Worm (Caenorhabditis elegans) whole organism, mixed stage, embryonic: ENCODE results near the gene Y82E9BR.9.

Experiments
- M03D4.4 ChIP-seq: sonication (generic microtip); optimal IDR thresholded peaks from 2 replicates; lab custom pipeline; 2017; ENCODE audit warnings: mild to moderate bottlenecking, missing genetic modification characterization, missing compliant biosample characterization
- bed-3 ChIP-seq: fragments of 200-800 bp; sonication (Bioruptor generic); optimal IDR thresholded peaks from 3 replicates; lab custom pipeline; 2018; ENCODE audit warnings: mild to moderate bottlenecking, missing genetic modification characterization, moderate library complexity, missing compliant biosample characterization
- blmp-1 ChIP-seq: fragments of 150-350 bp; optimal IDR thresholded peaks from 2 replicates; lab custom pipeline; 2014; ENCODE audit warnings: missing biosample characterization, missing genetic modification characterization
- ceh-39 ChIP-seq: fragments of 150-350 bp; optimal IDR thresholded peaks from 2 replicates; lab custom pipeline; 2014; ENCODE audit warnings: missing biosample characterization, missing genetic modification characterization
- ceh-43 ChIP-seq: fragments of 200-800 bp; sonication (Bioruptor generic); optimal IDR thresholded peaks from 2 replicates; lab custom pipeline; 2018; ENCODE audit warnings: mild to moderate bottlenecking, missing genetic modification characterization, moderate library complexity, missing compliant biosample characterization
- ceh-83 ChIP-seq: fragments of 200-800 bp; sonication (Bioruptor generic); optimal IDR thresholded peaks from 2 replicates; lab custom pipeline; 2018; ENCODE audit warnings: mild to moderate bottlenecking, missing genetic modification characterization, missing compliant biosample characterization
- ces-1 ChIP-seq: fragments of 150-350 bp; optimal IDR thresholded peaks from 2 replicates; lab custom pipeline; 2014; ENCODE audit warnings: missing biosample characterization, missing genetic modification reagents, missing genetic modification characterization
- cnd-1 ChIP-seq: fragments of 200-800 bp; sonication (Bioruptor generic); optimal IDR thresholded peaks from 2 replicates; lab custom pipeline; 2018; ENCODE audit warnings: mild to moderate bottlenecking, missing genetic modification characterization, missing compliant biosample characterization
- drap-1 ChIP-seq: fragments of 200-800 bp; sonication (Bioruptor generic); optimal IDR thresholded peaks from 3 replicates; lab custom pipeline; 2018; ENCODE audit warnings: mild to moderate bottlenecking, missing genetic modification characterization, missing compliant biosample characterization
- elt-1 ChIP-seq: sonication (generic microtip); optimal IDR thresholded peaks from 2 replicates; lab custom pipeline; 2017; ENCODE audit warnings: missing genetic modification characterization, mild to moderate bottlenecking, missing compliant biosample characterization, antibody characterized with exemption, moderate library complexity, borderline replicate concordance; ENCODE audit not compliant: insufficient read depth
- elt-3 ChIP-seq: fragments of 150-350 bp; optimal IDR thresholded peaks from 2 replicates; lab custom pipeline; 2014; ENCODE audit warnings: missing biosample characterization, missing genetic modification characterization
- ham-2 ChIP-seq: fragments of 200-800 bp; sonication (Bioruptor generic); optimal IDR thresholded peaks from 2 replicates; lab custom pipeline; 2018; ENCODE audit warnings: mild to moderate bottlenecking, missing genetic modification characterization, missing compliant biosample characterization
- lin-13 ChIP-seq: fragments of 150-350 bp; optimal IDR thresholded peaks from 2 replicates; lab custom pipeline; 2014; ENCODE audit warnings: missing biosample characterization, missing genetic modification characterization
- lsy-2 ChIP-seq: fragments of 150-350 bp; optimal IDR thresholded peaks from 2 replicates; lab custom pipeline; 2014; ENCODE audit warnings: missing biosample characterization, missing genetic modification characterization
- mab-5 ChIP-seq: fragments of 150-350 bp; optimal IDR thresholded peaks from 2 replicates; lab custom pipeline; 2014; ENCODE audit warnings: missing biosample characterization, missing genetic modification characterization
- mep-1 ChIP-seq: fragments of 150-350 bp; optimal IDR thresholded peaks from 2 replicates; lab custom pipeline; 2017; ENCODE audit warnings: missing biosample characterization, missing genetic modification reagents, missing genetic modification characterization, inconsistent platforms
- mls-2 ChIP-seq: sonication (generic microtip); optimal IDR thresholded peaks from 2 replicates; lab custom pipeline; 2016; ENCODE audit warnings: mild to moderate bottlenecking, missing genetic modification characterization, moderate library complexity, missing compliant biosample characterization
- nhr-12 ChIP-seq: fragments of 150-350 bp; optimal IDR thresholded peaks from 2 replicates; lab custom pipeline; 2014; ENCODE audit warnings: missing biosample characterization, missing genetic modification characterization
- nhr-237 ChIP-seq: fragments of 150-350 bp; optimal IDR thresholded peaks from 2 replicates; lab custom pipeline; 2014; ENCODE audit warnings: missing biosample characterization, missing genetic modification characterization
- nhr-28 ChIP-seq: fragments of 150-350 bp; optimal IDR thresholded peaks from 2 replicates; lab custom pipeline; 2014; ENCODE audit warnings: missing biosample characterization, missing genetic modification characterization
- nhr-76 ChIP-seq: sonication (generic microtip); optimal IDR thresholded peaks from 2 replicates; lab custom pipeline; 2017; ENCODE audit warnings: missing biosample characterization, missing genetic modification characterization
- pha-4 ChIP-seq: fragments of 150-350 bp; optimal IDR thresholded peaks from 2 replicates; lab custom pipeline; 2018; ENCODE audit warnings: missing biosample characterization, missing genetic modification reagents, missing genetic modification characterization
- sem-2 ChIP-seq: fragments of 200-800 bp; sonication (Bioruptor generic); optimal IDR thresholded peaks from 2 replicates; lab custom pipeline; 2018; ENCODE audit warnings: mild to moderate bottlenecking, missing genetic modification characterization, missing compliant biosample characterization
- snpc-4 ChIP-seq: fragments of 150-350 bp; optimal IDR thresholded peaks from 2 replicates; lab custom pipeline; 2014; ENCODE audit warnings: missing biosample characterization, missing genetic modification characterization
- sptf-1 ChIP-seq: sonication (generic microtip); optimal IDR thresholded peaks from 2 replicates; lab custom pipeline; 2017; ENCODE audit warnings: mild to moderate bottlenecking, missing genetic modification characterization, moderate library complexity, missing compliant biosample characterization
- tbx-8 ChIP-seq: fragments of 200-800 bp; sonication (Bioruptor generic); optimal IDR thresholded peaks from 2 replicates; lab custom pipeline; 2018; ENCODE audit warnings: mild to moderate bottlenecking, missing genetic modification characterization, moderate library complexity, missing compliant biosample characterization
- unc-120 ChIP-seq: sonication (generic microtip); optimal IDR thresholded peaks from 2 replicates; lab custom pipeline; 2017; ENCODE audit warnings: missing genetic modification characterization, missing compliant biosample characterization; ENCODE audit not compliant: poor library complexity, severe bottlenecking
- unc-39 ChIP-seq: fragments of 150-350 bp; optimal IDR thresholded peaks from 2 replicates; lab custom pipeline; 2014; ENCODE audit warnings: missing biosample characterization, missing genetic modification characterization
- unc-62 ChIP-seq: fragments of 150-350 bp; optimal IDR thresholded peaks from 2 replicates; lab custom pipeline; 2014; ENCODE audit warnings: missing biosample characterization, missing genetic modification reagents, missing genetic modification characterization
- zip-8 ChIP-seq: fragments of 150-350 bp; optimal IDR thresholded peaks from 2 replicates; lab custom pipeline; 2014; ENCODE audit warnings: missing biosample characterization, missing genetic modification characterization
- ztf-11 ChIP-seq: fragments of 150-350 bp; optimal IDR thresholded peaks from 2 replicates; lab custom pipeline; 2014; ENCODE audit warnings: missing biosample characterization, missing genetic modification characterization

The Y82E9BR.9 gene

DNA sequence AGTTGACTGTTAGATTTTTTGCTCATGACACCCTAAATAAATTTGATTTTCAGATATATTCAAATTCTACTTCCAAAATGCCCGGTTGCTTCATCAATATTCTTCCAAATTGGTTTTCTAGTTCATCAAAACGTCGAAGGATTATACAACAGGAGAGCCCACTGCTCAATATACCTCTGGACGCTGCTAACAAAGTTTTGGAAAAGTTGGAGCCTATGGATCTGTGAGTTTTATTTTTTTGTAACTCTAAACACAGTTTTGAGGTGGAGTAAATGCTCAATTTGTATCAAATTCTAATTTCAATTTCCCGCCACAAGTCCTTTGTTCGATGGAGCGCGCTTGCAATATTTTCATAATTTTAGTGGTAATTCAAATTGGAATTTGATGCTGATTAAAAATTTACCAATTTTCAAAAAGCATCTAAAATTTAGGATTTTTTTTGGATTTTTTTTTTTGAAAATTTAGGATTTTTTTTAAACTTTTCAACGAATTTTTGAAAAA lies 16.6 kb downstream of the Y82E9BR.9 start, which contains the start of gene fbxa-27:
Gene fbxa-27 (plus strand): TSS at position 51 of the 501 bp plus-strand sequence.
- no peak for TF ChIP-seq nhr-76 (tag; lab: Kevin White, UChicago)
- no peak for TF ChIP-seq ceh-39 (tag; lab: Kevin White, UChicago)
- no peak for TF ChIP-seq nhr-12 (tag; lab: Kevin White, UChicago)
- TF ChIP-seq snpc-4 (tag; lab: Kevin White, UChicago) = no peak
- no peak for TF ChIP-seq nhr-28 (tag; lab: Kevin White, UChicago)
- TF ChIP-seq drap-1 (GFP tag; lab: Kevin White, UChicago) = no peak
- TF ChIP-seq nhr-237 (tag; lab: Kevin White, UChicago) = no peak
- no peak for TF ChIP-seq tbx-8 (GFP tag; lab: Kevin White, UChicago)
- TF ChIP-seq, all 35 proteins: peak for 0

DNA sequence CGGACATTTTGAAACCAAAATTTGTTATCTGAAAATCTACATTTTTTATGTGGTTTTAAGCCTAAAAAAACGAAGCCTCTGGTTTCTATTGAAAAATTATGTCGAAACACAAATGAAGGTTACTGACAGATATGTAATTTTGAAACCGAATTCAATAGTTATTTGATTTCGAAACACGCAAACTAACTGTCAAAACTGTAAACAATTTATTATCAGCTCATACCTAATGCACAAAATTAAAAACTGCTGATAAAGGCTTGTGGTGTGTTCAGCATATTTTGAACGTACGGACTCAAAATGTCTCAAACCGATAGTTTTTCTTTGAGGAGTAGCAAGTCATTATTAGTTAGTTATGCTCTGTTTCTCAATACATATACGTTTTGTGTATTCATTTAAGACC lies 17.1 kb downstream of the Y82E9BR.9 start, which contains the start of gene fbxa-26:
Gene fbxa-26 (minus strand): TSS at position 35 of the 400 bp plus-strand sequence.
- TF ChIP-seq ztf-11 = no peak
- TF ChIP-seq ceh-39 (tag; lab: Kevin White, UChicago) = no peak
- no peak for TF ChIP-seq mab-5 (tag; lab: Kevin White, UChicago)
- TF ChIP-seq pha-4 (tag; lab: Kevin White, UChicago) = no peak
- no peak for TF ChIP-seq bed-3 (GFP tag; lab: Kevin White, UChicago)
- TF ChIP-seq mep-1 (tag; lab: Kevin White, UChicago) = no peak
- TF ChIP-seq nhr-76 (tag; lab: Kevin White, UChicago) = no peak
- no peak for TF ChIP-seq lsy-2
- TF ChIP-seq nhr-237 (tag; lab: Kevin White, UChicago) = no peak
- TF ChIP-seq sem-2 (GFP tag; lab: Kevin White, UChicago) = no peak
- TF ChIP-seq ham-2 (GFP tag; lab: Kevin White, UChicago) = no peak
- no peak for TF ChIP-seq unc-62 (GFP tag; lab: Kevin White, UChicago)
- no peak for TF ChIP-seq ceh-43 (GFP tag; lab: Kevin White, UChicago)
- no peak for TF ChIP-seq sptf-1 (tag; lab: Kevin White, UChicago)
- no peak for TF ChIP-seq elt-3
- no peak for TF ChIP-seq ceh-83 (GFP tag; lab: Kevin White, UChicago)

DNA sequence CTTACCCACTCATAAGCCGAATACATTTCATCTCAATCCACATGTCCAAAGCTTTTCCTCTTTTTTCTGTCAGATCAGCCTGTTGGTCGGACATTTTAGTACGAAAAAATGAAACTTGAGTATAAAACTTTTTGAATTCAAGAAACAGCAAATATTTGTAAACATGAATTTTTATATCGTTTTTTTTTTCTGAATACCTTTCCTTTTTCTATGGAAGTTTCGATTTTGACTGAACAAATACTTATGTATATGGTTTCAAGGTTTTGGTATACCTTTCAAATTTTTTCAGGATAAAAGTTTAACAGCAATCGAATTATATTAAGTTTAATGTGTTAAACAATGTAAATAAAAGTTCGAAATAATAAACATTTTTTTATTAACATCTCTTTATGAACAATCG lies 19.3 kb downstream of the Y82E9BR.9 start, which contains the start of gene fbxa-5:
Gene fbxa-5 (minus strand): TSS at position 101 of the 400 bp plus-strand sequence.
- TF ChIP-seq lin-13 (tag; lab: Kevin White, UChicago) = no peak
- TF ChIP-seq drap-1 (GFP tag; lab: Kevin White, UChicago) = no peak
- no peak for TF ChIP-seq ztf-11
- TF ChIP-seq blmp-1 (tag; lab: Kevin White, UChicago) = no peak
- no peak for TF ChIP-seq ham-2 (GFP tag; lab: Kevin White, UChicago)
- no peak for TF ChIP-seq nhr-237 (tag; lab: Kevin White, UChicago)
- TF ChIP-seq zip-8 (tag; lab: Kevin White, UChicago) = no peak
- no peak for TF ChIP-seq nhr-12 (tag; lab: Kevin White, UChicago)
- TF ChIP-seq tbx-8 (GFP tag; lab: Kevin White, UChicago) = no peak
- no peak for TF ChIP-seq pha-4 (tag; lab: Kevin White, UChicago)
- no peak for TF ChIP-seq unc-39 (tag; lab: Kevin White, UChicago)
- no peak for TF ChIP-seq elt-1 (tag; lab: Kevin White, UChicago)
- no peak for TF ChIP-seq unc-62 (GFP tag; lab: Kevin White, UChicago)
- no peak for TF ChIP-seq unc-120 (tag; lab: Kevin White, UChicago)
- no peak for TF ChIP-seq ceh-39 (tag; lab: Kevin White, UChicago)
- no peak for TF ChIP-seq elt-3
- TF ChIP-seq, all 35 proteins: peak for 0

DNA sequence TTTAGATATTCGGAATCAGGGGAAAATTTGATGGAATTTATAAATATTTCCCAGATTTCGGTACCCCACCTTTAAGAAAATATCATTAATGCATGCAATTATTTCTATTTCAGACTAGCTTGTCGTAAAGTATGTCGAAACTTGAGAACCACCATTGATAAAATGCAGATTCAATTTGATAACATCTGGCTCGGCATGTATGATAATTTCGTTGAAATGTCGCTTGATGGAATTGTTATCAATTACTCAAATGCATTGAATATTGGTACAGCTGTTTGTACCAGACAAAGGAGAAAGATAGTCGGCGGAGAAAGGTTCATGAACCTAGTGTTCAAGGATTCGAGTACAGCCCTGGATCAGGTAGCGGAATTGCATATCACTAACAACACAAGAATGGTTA lies 27.7 kb downstream of the Y82E9BR.9 start, which contains the start of gene Y82E9BL.19:
Gene Y82E9BL.19 (plus strand): TSS at position 123 of the 400 bp plus-strand sequence.
- no peak for TF ChIP-seq unc-62 (GFP tag; lab: Kevin White, UChicago)
- TF ChIP-seq elt-1 (tag; lab: Kevin White, UChicago) = no peak
- TF ChIP-seq unc-39 (tag; lab: Kevin White, UChicago) = no peak
- no peak for TF ChIP-seq nhr-12 (tag; lab: Kevin White, UChicago)
- no peak for TF ChIP-seq M03D4.4
- no peak for TF ChIP-seq sptf-1 (tag; lab: Kevin White, UChicago)
- TF ChIP-seq lsy-2 = no peak
- no peak for TF ChIP-seq ham-2 (GFP tag; lab: Kevin White, UChicago)
- TF ChIP-seq snpc-4 (tag; lab: Kevin White, UChicago) = no peak
- no peak for TF ChIP-seq unc-120 (tag; lab: Kevin White, UChicago)
- no peak for TF ChIP-seq elt-3
- no peak for TF ChIP-seq mls-2 (tag; lab: Kevin White, UChicago)
- no peak for TF ChIP-seq cnd-1
- no peak for TF ChIP-seq bed-3 (GFP tag; lab: Kevin White, UChicago)
- no peak for TF ChIP-seq tbx-8 (GFP tag; lab: Kevin White, UChicago)
- TF ChIP-seq ces-1 = no peak
- TF ChIP-seq, all 35 proteins: peak for 0
